Fruit fly (Drosophila melanogaster) whole organism, embryonic: ENCODE data around the gene CG13386.

Source experiments
- Atf-2 ChIP-seq: fragments of 200-800 bp; sonication (Bioruptor generic); optimal IDR thresholded peaks from 2 replicates; lab custom pipeline; 2016; ENCODE audit warnings: missing biosample characterization, missing genetic modification characterization
- Blimp-1 ChIP-seq: fragments of 200-800 bp; sonication (Bioruptor generic); optimal IDR thresholded peaks from 3 replicates; lab custom pipeline; 2018; ENCODE audit warnings: missing biosample characterization, missing genetic modification characterization, mild to moderate bottlenecking, moderate library complexity, missing genetic modification reagents
- CG10321 ChIP-seq: fragments of 200-800 bp; sonication (Bioruptor generic); IDR thresholded peaks from 2 replicates; pipeline ENCODE4 v1.3.6; 2022; ENCODE audit warnings: missing biosample characterization, missing genetic modification characterization
- CG10462 ChIP-seq: fragments of 200-800 bp; sonication (Bioruptor generic); optimal IDR thresholded peaks from 2 replicates; lab custom pipeline; 2016; ENCODE audit warnings: missing biosample characterization, missing genetic modification characterization
- CG11695 ChIP-seq: fragments of 200-800 bp; sonication (Bioruptor generic); IDR thresholded peaks from 3 replicates; pipeline ENCODE4 v1.3.6; 2022; ENCODE audit warnings: missing biosample characterization, missing genetic modification characterization
- CG13287 ChIP-seq: fragments of 200-800 bp; sonication (Bioruptor generic); IDR thresholded peaks from 2 replicates; pipeline ENCODE4 v1.3.6; 2022; ENCODE audit warnings: missing biosample characterization, missing genetic modification characterization; ENCODE audit not compliant: partially characterized antibody
- CG13775 ChIP-seq: fragments of 200-800 bp; sonication (Bioruptor generic); optimal IDR thresholded peaks from 3 replicates; lab custom pipeline; 2017; ENCODE audit warnings: missing biosample characterization, mild to moderate bottlenecking, missing genetic modification characterization
- CG15073 ChIP-seq: fragments of 200-800 bp; sonication (Bioruptor generic); optimal IDR thresholded peaks from 2 replicates; lab custom pipeline; 2016; ENCODE audit warnings: missing biosample characterization, missing genetic modification characterization
- CG1602 ChIP-seq: fragments of 200-800 bp; sonication (Bioruptor generic); optimal IDR thresholded peaks from 3 replicates; lab custom pipeline; 2016; ENCODE audit warnings: missing biosample characterization, missing genetic modification characterization
- CG1603 ChIP-seq: fragments of 200-800 bp; sonication (Bioruptor generic); optimal IDR thresholded peaks from 2 replicates; lab custom pipeline; 2019; ENCODE audit warnings: missing biosample characterization, mild to moderate bottlenecking, missing genetic modification characterization, moderate library complexity
- CG17328 ChIP-seq: fragments of 200-800 bp; sonication (Bioruptor generic); IDR thresholded peaks from 2 replicates; pipeline ENCODE4 v1.3.6; 2022; ENCODE audit warnings: missing biosample characterization, missing genetic modification characterization
- CG17829 ChIP-seq: fragments of 200-800 bp; optimal IDR thresholded peaks from 2 replicates; lab custom pipeline; 2019; ENCODE audit warnings: missing biosample characterization, mild to moderate bottlenecking, missing genetic modification characterization, moderate library complexity
- CG17912 ChIP-seq: fragments of 200-800 bp; sonication (Bioruptor generic); optimal IDR thresholded peaks from 2 replicates; lab custom pipeline; 2018; ENCODE audit warnings: missing biosample characterization, mild to moderate bottlenecking, missing genetic modification characterization
- CG18011 ChIP-seq: fragments of 200-800 bp; sonication (Bioruptor generic); optimal IDR thresholded peaks from 2 replicates; lab custom pipeline; 2017; ENCODE audit warnings: missing biosample characterization, missing genetic modification characterization, mild to moderate bottlenecking, moderate library complexity, missing genotype
- CG18476 ChIP-seq: fragments of 200-800 bp; sonication (Bioruptor generic); optimal IDR thresholded peaks from 2 replicates; lab custom pipeline; 2016; ENCODE audit warnings: missing biosample characterization, mild to moderate bottlenecking, missing genetic modification characterization
- CG18619 ChIP-seq: fragments of 200-800 bp; sonication (Bioruptor generic); optimal IDR thresholded peaks from 3 replicates; lab custom pipeline; 2017; ENCODE audit warnings: missing biosample characterization, mild to moderate bottlenecking, missing genetic modification characterization
- CG31224 ChIP-seq: fragments of 200-800 bp; sonication (Bioruptor generic); IDR thresholded peaks from 2 replicates; pipeline ENCODE4 v1.3.6; 2022; ENCODE audit warnings: missing biosample characterization, missing genetic modification characterization
- CG31365 ChIP-seq: fragments of 200-800 bp; sonication (Bioruptor generic); optimal IDR thresholded peaks from 2 replicates; lab custom pipeline; 2018; ENCODE audit warnings: missing biosample characterization, mild to moderate bottlenecking, missing genetic modification characterization
- CG34422 ChIP-seq: fragments of 200-800 bp; sonication (Bioruptor generic); IDR thresholded peaks from 3 replicates; pipeline ENCODE4 v1.3.6; 2022; ENCODE audit warnings: missing biosample characterization, missing genetic modification characterization
- CG4360 ChIP-seq: fragments of 200-800 bp; sonication (Bioruptor generic); IDR thresholded peaks from 2 replicates; pipeline ENCODE4 v1.3.6; 2022; ENCODE audit warnings: missing biosample characterization, missing genetic modification characterization
- CG4424 ChIP-seq: fragments of 200-800 bp; sonication (Bioruptor generic); optimal IDR thresholded peaks from 3 replicates; lab custom pipeline; 2016; ENCODE audit warnings: missing biosample characterization, missing genetic modification characterization
- CG4617 ChIP-seq: fragments of 200-800 bp; sonication (Bioruptor generic); optimal IDR thresholded peaks from 3 replicates; lab custom pipeline; 2016; ENCODE audit warnings: missing biosample characterization, missing genetic modification characterization, borderline replicate concordance
- CG4854 ChIP-seq: fragments of 200-800 bp; sonication (Bioruptor generic); optimal IDR thresholded peaks from 2 replicates; lab custom pipeline; 2016; ENCODE audit warnings: missing biosample characterization, missing genetic modification characterization, inconsistent platforms
- CG6813 ChIP-seq: fragments of 200-800 bp; sonication (Bioruptor generic); optimal IDR thresholded peaks from 2 replicates; lab custom pipeline; 2017; ENCODE audit warnings: missing biosample characterization, missing genetic modification characterization, mild to moderate bottlenecking, moderate library complexity, missing genetic modification reagents
- CG9876 ChIP-seq: fragments of 200-800 bp; sonication (Bioruptor generic); optimal IDR thresholded peaks from 2 replicates; lab custom pipeline; 2016; ENCODE audit warnings: missing biosample characterization, missing genetic modification characterization
- Dref ChIP-seq: fragments of 200-800 bp; sonication (Bioruptor generic); IDR thresholded peaks from 2 replicates; pipeline ENCODE4 v1.3.6; 2022; ENCODE audit warnings: missing biosample characterization, missing genetic modification characterization
- Hsf ChIP-seq: fragments of 200-800 bp; sonication (Bioruptor generic); optimal IDR thresholded peaks from 3 replicates; lab custom pipeline; 2016; ENCODE audit warnings: missing biosample characterization, missing genetic modification characterization
- MBD-R2 ChIP-seq: fragments of 200-800 bp; sonication (Bioruptor generic); IDR thresholded peaks from 2 replicates; pipeline ENCODE4 v1.3.6; 2022; ENCODE audit warnings: missing biosample characterization, missing genetic modification characterization
- MTF-1 ChIP-seq: fragments of 200-800 bp; sonication (Bioruptor generic); optimal IDR thresholded peaks from 2 replicates; lab custom pipeline; 2018; ENCODE audit warnings: missing biosample characterization, mild to moderate bottlenecking, missing genetic modification characterization, borderline replicate concordance
- Opbp ChIP-seq: fragments of 200-800 bp; sonication (Bioruptor generic); IDR thresholded peaks from 3 replicates; pipeline ENCODE4 v1.3.6; 2022; ENCODE audit warnings: missing biosample characterization, missing genetic modification characterization; ENCODE audit not compliant: partially characterized antibody
- Rx ChIP-seq: fragments of 200-800 bp; sonication (Bioruptor generic); IDR thresholded peaks from 2 replicates; pipeline ENCODE4 v1.3.6; 2022; ENCODE audit warnings: missing biosample characterization, missing genetic modification characterization
- Sox100B ChIP-seq: fragments of 200-800 bp; sonication (Bioruptor generic); optimal IDR thresholded peaks from 3 replicates; lab custom pipeline; 2018; ENCODE audit warnings: missing biosample characterization, mild to moderate bottlenecking, missing genetic modification characterization
- Trl ChIP-seq, 3 experiments: fragments of >200 bp in 2 of 3; fragments of 200-800 bp in 1 of 3; sonication (Bioruptor generic) in 1 of 3; optimal IDR thresholded peaks; 2 replicates in 1 of 3; 3 replicates in 2 of 3; lab custom pipeline; 2016 to 2017; ENCODE audit warnings: missing biosample characterization in 1 of 3, missing genetic modification characterization in 1 of 3
- ara ChIP-seq: fragments of 200-800 bp; sonication (Bioruptor generic); IDR thresholded peaks from 2 replicates; pipeline ENCODE4 v1.3.6; 2022; ENCODE audit warnings: missing biosample characterization, missing genetic modification characterization
- br ChIP-seq: fragments of >200 bp; optimal IDR thresholded peaks from 2 replicates; lab custom pipeline; 2017
- chif ChIP-seq, 2 experiments: fragments of 200-800 bp; sonication (Bioruptor generic); optimal IDR thresholded peaks; 3 replicates each; lab custom pipeline; 2016; ENCODE audit warnings: missing biosample characterization in 2 of 2, missing genetic modification characterization in 2 of 2
- ci ChIP-seq: fragments of 200-800 bp; sonication (Bioruptor generic); IDR thresholded peaks from 3 replicates; pipeline ENCODE4 v1.3.6; 2022; ENCODE audit warnings: missing biosample characterization, missing genetic modification characterization
- dimm ChIP-seq: fragments of 200-800 bp; sonication (Bioruptor generic); IDR thresholded peaks from 2 replicates; pipeline ENCODE4 v1.3.6; 2022; ENCODE audit warnings: missing biosample characterization, missing genetic modification characterization
- en ChIP-seq: fragments of 200-800 bp; sonication (Bioruptor generic); optimal IDR thresholded peaks from 2 replicates; lab custom pipeline; 2016; ENCODE audit warnings: missing biosample characterization, missing genetic modification characterization
- eyg ChIP-seq: fragments of 200-800 bp; sonication (Bioruptor generic); optimal IDR thresholded peaks from 3 replicates; lab custom pipeline; 2016; ENCODE audit warnings: missing biosample characterization, missing genetic modification characterization
- nom ChIP-seq: fragments of 200-800 bp; sonication (Bioruptor generic); optimal IDR thresholded peaks from 2 replicates; lab custom pipeline; 2017; ENCODE audit warnings: missing biosample characterization, missing genetic modification characterization, mild to moderate bottlenecking, moderate library complexity, missing genetic modification reagents
- odd ChIP-seq: fragments of 200-800 bp; sonication (Bioruptor generic); optimal IDR thresholded peaks from 2 replicates; lab custom pipeline; 2017; ENCODE audit warnings: missing biosample characterization, mild to moderate bottlenecking, missing genetic modification characterization
- pho ChIP-seq: fragments of 200-800 bp; sonication (Bioruptor generic); optimal IDR thresholded peaks from 2 replicates; lab custom pipeline; 2016; ENCODE audit warnings: missing biosample characterization, missing genetic modification characterization
- schlank ChIP-seq: fragments of 200-800 bp; sonication (Bioruptor generic); optimal IDR thresholded peaks from 2 replicates; lab custom pipeline; 2018; ENCODE audit warnings: missing biosample characterization, mild to moderate bottlenecking, missing genetic modification characterization
- sens-2 ChIP-seq: fragments of 200-800 bp; sonication (Bioruptor generic); IDR thresholded peaks from 2 replicates; pipeline ENCODE4 v1.3.6; 2022; ENCODE audit warnings: missing biosample characterization, missing genetic modification characterization
- shn ChIP-seq: fragments of 200-800 bp; sonication (Bioruptor generic); optimal IDR thresholded peaks from 3 replicates; lab custom pipeline; 2016; ENCODE audit warnings: missing biosample characterization, missing genetic modification characterization
- tup ChIP-seq: fragments of 200-800 bp; sonication (Bioruptor generic); optimal IDR thresholded peaks from 2 replicates; lab custom pipeline; 2016; ENCODE audit warnings: missing biosample characterization, mild to moderate bottlenecking, missing genetic modification characterization, moderate library complexity
- unc-4 ChIP-seq: fragments of 200-800 bp; sonication (Bioruptor generic); IDR thresholded peaks from 2 replicates; pipeline ENCODE4 v1.3.6; 2022; ENCODE audit warnings: missing biosample characterization, missing genetic modification characterization; ENCODE audit not compliant: partially characterized antibody
- z ChIP-seq: fragments of 200-800 bp; sonication (Bioruptor generic); IDR thresholded peaks from 3 replicates; pipeline ENCODE4 v1.3.6; 2022; ENCODE audit warnings: missing biosample characterization, missing genetic modification characterization
- zen2 ChIP-seq: fragments of 200-800 bp; sonication (Bioruptor generic); IDR thresholded peaks from 3 replicates; pipeline ENCODE4 v1.3.6; 2022; ENCODE audit warnings: missing biosample characterization, missing genetic modification characterization; ENCODE audit not compliant: partially characterized antibody

The CG13386 gene

DNA sequence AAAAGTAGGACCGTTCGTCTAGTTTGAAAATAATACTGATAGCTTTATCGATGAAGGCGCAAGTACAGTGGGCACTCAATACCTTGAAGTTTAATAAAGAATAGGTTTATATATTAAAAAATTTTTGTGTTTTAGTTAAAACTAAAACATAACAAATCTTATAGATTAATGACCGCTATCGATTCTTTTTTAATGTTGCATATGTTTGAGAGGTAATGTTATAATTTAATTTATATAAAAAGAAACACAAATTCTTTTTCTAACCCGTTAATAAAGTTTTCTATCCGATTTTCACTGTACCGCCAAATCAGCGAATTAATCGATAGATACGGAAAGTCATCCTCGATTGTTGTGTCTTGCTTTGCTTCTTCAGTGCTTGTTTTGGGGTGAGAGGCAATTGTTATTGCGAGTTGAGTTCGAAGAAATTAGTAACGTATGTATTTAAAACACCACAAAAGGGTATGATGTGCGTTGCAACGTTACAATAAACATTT lies 14.7 kb upstream of the CG13386 start, which contains the start of the genes Dad1 and CG13384 (continued):
- TF ChIP-seq CG31365 (no peak), Rx (GFP tag; lab: Robert Waterston, UW) (peak; percentile 58), CG4617 (GFP tag; lab: Kevin White, UChicago) (peak; percentile 50), CG6813 (GFP tag; lab: Kevin White, UChicago) (peak; percentile 84), Blimp-1 (GFP tag; lab: Kevin White, UChicago) (peak; percentile 88), CG4424 (GFP tag; lab: Kevin White, UChicago) (peak; percentile 92), CG18619 (GFP tag; lab: Kevin White, UChicago) (peak; percentile 93), CG17912 (peak; percentile 31), CG18011 (peak; percentile 78), CG34422 (GFP tag; lab: Robert Waterston, UW) (peak; percentile 88), Atf-2 (peak; percentile 21), pho (peak; percentile 81), ci (GFP tag; lab: Robert Waterston, UW) (0 out of 3 replicates have a peak, but pooled peaks have one; percentile 48), schlank (peak; percentile 72), CG15073 (GFP tag; lab: Kevin White, UChicago) (peak; percentile 43), CG17829 (peak; percentile 96), Opbp (GFP tag; lab: Robert Waterston, UW) (peak; percentile 33; the same call in 1 of the 3 replicates), sens-2 (GFP tag; lab: Robert Waterston, UW) (no peak), eyg (GFP tag; lab: Kevin White, UChicago) (no peak), CG13775 (GFP tag; lab: Kevin White, UChicago) (peak; percentile 93), CG10462 (GFP tag; lab: Kevin White, UChicago) (peak; percentile 81), CG1603 (tag; lab: Kevin White, UChicago) (peak; percentile 33), CG10321 (GFP tag; lab: Robert Waterston, UW) (peak; percentile 79), CG4360 (0 out of 2 replicates have a peak, but pooled peaks have one; percentile 42), br (lab: Kevin White, UChicago) (no peak), Hsf (GFP tag; lab: Kevin White, UChicago) (peak; percentile 90), CG11695 (peak; percentile 92), z (GFP tag; lab: Robert Waterston, UW) (no peak), shn (GFP tag; lab: Kevin White, UChicago) (peak; percentile 35), CG4854 (peak; percentile 75), ara (GFP tag; lab: Robert Waterston, UW) (peak; percentile 84), CG18476 (peak; percentile 85), CG31224 (peak; percentile 85), CG9876 (peak; percentile 1), Dref (GFP tag; lab: Robert Waterston, UW) (peak; percentile 61), chif (GFP tag; optimal IDR thresholded peaks at IDR 0.05; lab: Kevin White, UChicago) (peak; percentile 46 to 74), dimm (GFP tag; lab: Robert Waterston, UW) (peak; percentile 58), CG17328 (peak; percentile 87), CG13287 (peak; percentile 50), zen2 (GFP tag; lab: Robert Waterston, UW) (no peak), en (no peak), Sox100B (GFP tag; lab: Kevin White, UChicago) (peak; percentile 93), tup (GFP tag; lab: Kevin White, UChicago) (peak; percentile 45), nom (GFP tag; lab: Kevin White, UChicago) (peak; percentile 84), odd (GFP tag; lab: Kevin White, UChicago) (peak; percentile 87), unc-4 (GFP tag; lab: Robert Waterston, UW) (0 out of 2 replicates have a peak, but pooled peaks have one; percentile 51), MBD-R2 (GFP tag; lab: Robert Waterston, UW) (peak; percentile 65; the same call in 1 of the 2 replicates), CG1602 (GFP tag; lab: Kevin White, UChicago) (peak; percentile 92), MTF-1 (peak; percentile 64), Trl (optimal IDR thresholded peaks at IDR 0.05; lab: Kevin White, UChicago) (no peak), Trl (GFP tag; optimal IDR thresholded peaks at IDR 0.05; lab: Kevin White, UChicago) (peak; percentile 55)
